Worm (Caenorhabditis elegans): ENCODE measurements around the gene clec-117.
"Not testable (repeated sequence)": the region's sequence is repeated elsewhere in the genome, so short reads cannot be mapped to it uniquely, and the experiment has no call there.

clec-117 gene

ce11 chrII:320783-321182 is 24.0 kb upstream of the clec-117 start:
- TF ChIP-seq die-1 (tag; optimal IDR thresholded peaks at IDR 0.05) (no peak), hmg-1.2 (GFP tag; IDR thresholded peaks at IDR 0.05) (0 out of 2 replicates have a peak, but pooled peaks have one; percentile 19)

ce11 chrII:319459-319858 is 22.6 kb upstream of the clec-117 start, which contains the start of gene far-7:
Gene far-7, plus strand, starts transcription at chrII:319789.
- no peak for TF ChIP-seq attf-3 (GFP tag; conservative IDR thresholded peaks at IDR 0.05)
- no peak for TF ChIP-seq madf-8 (GFP tag; conservative IDR thresholded peaks at IDR 0.05)
- no peak for TF ChIP-seq pha-4 (tag; optimal IDR thresholded peaks at IDR 0.05)
- TF ChIP-seq Y95B8A.8 (GFP tag; IDR thresholded peaks at IDR 0.05), result no peak
- no peak for TF ChIP-seq B0336.3 (GFP tag; IDR thresholded peaks at IDR 0.05)
- no peak for TF ChIP-seq F37B4.10 (GFP tag; IDR thresholded peaks at IDR 0.05)
- TF ChIP-seq mes-4 (tag; optimal IDR thresholded peaks at IDR 0.05), result no peak
- no peak for TF ChIP-seq lag-1 (GFP tag; IDR thresholded peaks at IDR 0.05)
- TF ChIP-seq nhr-179 (tag; optimal IDR thresholded peaks at IDR 0.05), result no peak
- no peak for TF ChIP-seq F57A8.1 (GFP tag; optimal IDR thresholded peaks at IDR 0.05)
- TF ChIP-seq ztf-22 (GFP tag; optimal IDR thresholded peaks at IDR 0.05), result no peak
- no peak for TF ChIP-seq hmg-1.2 (GFP tag; IDR thresholded peaks at IDR 0.05)
- no peak for TF ChIP-seq hmg-20 (GFP tag; IDR thresholded peaks at IDR 0.05)
- no peak for TF ChIP-seq ceh-27 (GFP tag; optimal IDR thresholded peaks at IDR 0.05)

DNA sequence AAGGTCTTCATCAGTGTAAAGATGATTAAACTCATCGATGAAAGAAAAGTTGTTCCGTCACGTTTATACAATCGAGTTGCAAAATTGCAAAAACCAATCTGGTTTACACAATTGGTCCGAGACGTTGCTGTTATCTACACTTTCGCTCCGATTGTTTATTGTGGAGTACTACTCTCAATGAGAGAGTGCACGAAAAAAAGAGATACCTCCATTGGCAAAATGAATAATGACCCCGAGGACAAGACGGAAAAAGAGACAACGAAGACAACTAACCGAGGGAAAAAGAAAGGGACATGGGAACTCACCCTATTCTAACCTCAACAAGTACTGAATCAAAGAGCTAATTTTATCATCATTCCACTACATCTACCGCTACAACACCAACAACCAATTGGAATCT is 16.7 kb upstream of the clec-117 start:
- no peak for TF ChIP-seq akir-1 (GFP tag; optimal IDR thresholded peaks at IDR 0.05)
- no peak for TF ChIP-seq lag-1 (GFP tag; IDR thresholded peaks at IDR 0.05)
- TF ChIP-seq zim-3 (tag; optimal IDR thresholded peaks at IDR 0.05), result no peak
- no peak for TF ChIP-seq Y67H2A.10 (GFP tag; conservative IDR thresholded peaks at IDR 0.05)

ce11 chrII:312110-312509 is 15.3 kb upstream of the clec-117 start, which contains the start of gene mps-2:
Gene mps-2, minus strand, starts transcription at chrII:312210.
- not testable (repeated sequence) for TF ChIP-seq unc-130 (GFP tag; optimal IDR thresholded peaks at IDR 0.05); Y79H2A.3 (GFP tag; conservative IDR thresholded peaks at IDR 0.05); ZK185.1 (tag; optimal IDR thresholded peaks at IDR 0.05; ENCODE audit: poor library complexity, severe bottlenecking)

DNA sequence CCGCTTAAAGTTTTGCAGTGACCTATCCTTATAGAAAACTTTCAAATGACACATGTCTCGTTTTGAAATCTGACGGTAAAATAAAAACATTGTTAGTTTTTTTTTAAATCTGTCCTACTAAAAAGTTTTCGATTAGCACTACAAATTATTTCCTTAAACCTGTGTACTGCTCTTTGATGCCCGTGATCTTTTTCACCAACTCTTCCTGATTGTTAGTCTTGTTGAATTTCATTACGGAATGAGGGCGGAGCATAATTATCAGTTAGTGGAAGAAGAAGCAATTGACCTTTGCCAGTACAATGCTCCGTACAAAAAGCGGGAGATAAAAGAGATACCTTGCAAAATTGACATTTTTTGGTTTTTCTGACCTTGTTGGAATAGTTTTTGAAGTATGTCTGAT is 10.3 kb upstream of the clec-117 start, which contains the start of gene K01A2.4:
Gene K01A2.4, plus strand, starts transcription at position 301 of the 400 bp plus-strand sequence.
- no peak for TF ChIP-seq mcd-1 (GFP tag; IDR thresholded peaks at IDR 0.05)

DNA sequence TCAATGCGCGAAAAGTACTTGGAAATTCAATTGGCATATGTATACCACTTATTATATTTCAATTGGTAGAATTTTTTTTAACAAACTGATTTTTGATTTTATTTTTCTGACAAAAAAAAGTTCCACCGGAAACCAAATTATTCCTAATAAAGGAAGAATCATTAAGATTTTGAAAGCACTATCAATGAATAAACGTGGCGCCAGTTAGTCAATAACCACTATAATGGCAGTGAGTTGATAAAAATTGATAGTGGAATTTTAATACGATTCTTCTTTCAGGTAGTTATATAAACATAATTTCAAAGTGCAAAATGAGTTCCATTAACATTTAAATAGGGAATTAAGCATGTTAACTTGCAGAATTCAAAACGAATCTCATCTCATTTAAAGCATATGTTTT is 8.8 kb upstream of the clec-117 start, which contains the start of gene col-69:
Gene col-69, minus strand, starts transcription at position 101 of the 400 bp plus-strand sequence.
- TF ChIP-seq K11D2.4 (GFP tag; IDR thresholded peaks at IDR 0.05) (no peak), rec-8 (tag; optimal IDR thresholded peaks at IDR 0.05) (no peak), lsl-1 (GFP tag; optimal IDR thresholded peaks at IDR 0.05) (no peak), B0035.1 (tag; optimal IDR thresholded peaks at IDR 0.05) (no peak), C17E4.6 (GFP tag; IDR thresholded peaks at IDR 0.05) (no peak), B0261.1 (tag; optimal IDR thresholded peaks at IDR 0.05) (no peak)

All from whole organism, young adult.